Worm (Caenorhabditis elegans) whole organism, L4/young adult: ENCODE data around the gene hpd-1.

Source experiments
- W03F9.2 ChIP-seq: fragments of 150-350 bp; optimal IDR thresholded peaks from 2 replicates; lab custom pipeline; 2014; ENCODE audit warnings: missing biosample characterization, missing genetic modification characterization
- dao-5 ChIP-seq: sonication (generic microtip); optimal IDR thresholded peaks from 2 replicates; lab custom pipeline; 2016; ENCODE audit warnings: missing genotype, missing genetic modification characterization, moderate library complexity, missing compliant biosample characterization
- him-1 ChIP-seq: sonication (generic microtip); optimal IDR thresholded peaks from 2 replicates; lab custom pipeline; 2016; ENCODE audit warnings: missing genotype, missing genetic modification reagents, missing genetic modification characterization, missing compliant biosample characterization

The hpd-1 gene

ce11 chrIII:10523025-10523424 lies 12.3 kb upstream of the hpd-1 start:
- TF ChIP-seq dao-5 (tag; lab: Kevin White, UChicago) (no peak), him-1 (no peak), W03F9.2 (tag; lab: Kevin White, UChicago) (no peak)

ce11 chrIII:10524823-10525222 lies 10.5 kb upstream of the hpd-1 start:
- TF ChIP-seq dao-5 (tag; lab: Kevin White, UChicago) (no peak), him-1 (no peak), W03F9.2 (tag; lab: Kevin White, UChicago) (no peak)

- no peak for TF ChIP-seq dao-5 (tag; lab: Kevin White, UChicago)
- TF ChIP-seq him-1: no peak
- TF ChIP-seq W03F9.2 (tag; lab: Kevin White, UChicago): no peak
Observed at ce11 chrIII:10525927-10526326, 9.4 kb upstream of the hpd-1 start.

ce11 chrIII:10527446-10527845 lies 7.9 kb upstream of the hpd-1 start:
- TF ChIP-seq dao-5 (tag; lab: Kevin White, UChicago) (no peak), W03F9.2 (tag; lab: Kevin White, UChicago) (no peak), him-1 (no peak)

ce11 chrIII:10533310-10533709 lies 2.0 kb upstream of the hpd-1 start:
- TF ChIP-seq him-1: no peak
- no peak for TF ChIP-seq W03F9.2 (tag; lab: Kevin White, UChicago)
- TF ChIP-seq dao-5 (tag; lab: Kevin White, UChicago): no peak

ce11 chrIII:10534191-10534590 lies 1.1 kb upstream of the hpd-1 start:
- TF ChIP-seq dao-5 (tag; lab: Kevin White, UChicago) (no peak), him-1 (no peak), W03F9.2 (tag; lab: Kevin White, UChicago) (no peak)

ce11 chrIII:10536087-10536723 lies 879 bp downstream of the hpd-1 start:
- TF ChIP-seq him-1 (no peak), dao-5 (tag; lab: Kevin White, UChicago) (no peak), W03F9.2 (tag; lab: Kevin White, UChicago) (no peak)

ce11 chrIII:10537003-10537402 lies 1.7 kb downstream of the hpd-1 start:
- TF ChIP-seq W03F9.2 (tag; lab: Kevin White, UChicago) (no peak), dao-5 (tag; lab: Kevin White, UChicago) (no peak), him-1 (no peak)

- no peak for TF ChIP-seq him-1
- no peak for TF ChIP-seq dao-5 (tag; lab: Kevin White, UChicago)
- no peak for TF ChIP-seq W03F9.2 (tag; lab: Kevin White, UChicago)
Observed at ce11 chrIII:10537558-10537957, 2.2 kb downstream of the hpd-1 start.

- TF ChIP-seq dao-5 (tag; lab: Kevin White, UChicago) (no peak), W03F9.2 (tag; lab: Kevin White, UChicago) (no peak), him-1 (no peak)
Observed at ce11 chrIII:10538757-10539213, 3.5 kb downstream of the hpd-1 start, which contains the start of gene nlp-68. nlp-68 (minus strand) TSS chrIII:10539163.

ce11 chrIII:10552929-10553328 lies 17.6 kb downstream of the hpd-1 start, which contains the start of gene T21C12.8:
T21C12.8 (minus strand) TSS chrIII:10553029.
- no peak for TF ChIP-seq W03F9.2 (tag; lab: Kevin White, UChicago)
- TF ChIP-seq dao-5 (tag; lab: Kevin White, UChicago): no peak
- no peak for TF ChIP-seq him-1

- TF ChIP-seq W03F9.2 (tag; lab: Kevin White, UChicago) (no peak), dao-5 (tag; lab: Kevin White, UChicago) (no peak), him-1 (no peak)
Observed at ce11 chrIII:10557910-10558309, 22.6 kb downstream of the hpd-1 start, which contains the start of gene T21C12.4. T21C12.4 (minus strand) TSS chrIII:10558010.

ce11 chrIII:10560296-10560695 lies 25.0 kb downstream of the hpd-1 start, which contains the start of gene rab-30:
rab-30 (plus strand) TSS chrIII:10560596.
- no peak for TF ChIP-seq him-1
- no peak for TF ChIP-seq W03F9.2 (tag; lab: Kevin White, UChicago)
- TF ChIP-seq dao-5 (tag; lab: Kevin White, UChicago): no peak

- TF ChIP-seq dao-5 (tag; lab: Kevin White, UChicago) (no peak), W03F9.2 (tag; lab: Kevin White, UChicago) (peak; percentile 25)
Observed at ce11 chrIII:10561904-10562303, 26.6 kb downstream of the hpd-1 start, which contains the start of gene Y45F3A.1. Y45F3A.1 (minus strand) TSS chrIII:10561915.

- TF ChIP-seq him-1: no peak
- TF ChIP-seq dao-5 (tag; lab: Kevin White, UChicago): no peak
- TF ChIP-seq W03F9.2 (tag; lab: Kevin White, UChicago): no peak
Observed at ce11 chrIII:10562542-10562941, 27.2 kb downstream of the hpd-1 start.
